Fruit fly (Drosophila melanogaster) whole organism, embryonic: ENCODE results near the gene ftz-f1.

Source experiments
- Atf6 ChIP-seq: fragments of 200-800 bp; sonication (Bioruptor generic); IDR thresholded peaks from 2 replicates; pipeline ENCODE4 v1.3.6; 2022; ENCODE audit warnings: missing biosample characterization, missing genetic modification characterization
- C15 ChIP-seq: fragments of 200-800 bp; sonication (Bioruptor generic); IDR thresholded peaks from 3 replicates; pipeline ENCODE4 v1.3.6; 2022; ENCODE audit warnings: missing biosample characterization, missing genetic modification characterization
- CG10366 ChIP-seq: fragments of 200-800 bp; sonication (Bioruptor generic); IDR thresholded peaks from 2 replicates; pipeline ENCODE4 v1.3.6; 2022; ENCODE audit warnings: missing biosample characterization, missing genetic modification characterization
- CG11085 ChIP-seq: fragments of 200-800 bp; sonication (Bioruptor generic); IDR thresholded peaks from 2 replicates; pipeline ENCODE4 v1.3.6; 2022; ENCODE audit warnings: missing biosample characterization, missing genetic modification characterization
- CG15269 ChIP-seq: fragments of 200-800 bp; sonication (Bioruptor generic); optimal IDR thresholded peaks from 2 replicates; lab custom pipeline; 2018; ENCODE audit warnings: missing biosample characterization, mild to moderate bottlenecking, missing genetic modification characterization, moderate library complexity
- CG1602 ChIP-seq: fragments of 200-800 bp; sonication (Bioruptor generic); optimal IDR thresholded peaks from 3 replicates; lab custom pipeline; 2016; ENCODE audit warnings: missing biosample characterization, missing genetic modification characterization
- CG16779 ChIP-seq: fragments of 200-800 bp; sonication (Bioruptor generic); IDR thresholded peaks from 2 replicates; pipeline ENCODE4 v1.3.6; 2022; ENCODE audit warnings: missing biosample characterization, missing genetic modification characterization
- CG17568 ChIP-seq: fragments of 200-800 bp; sonication (Bioruptor generic); optimal IDR thresholded peaks from 2 replicates; lab custom pipeline; 2018; ENCODE audit warnings: missing biosample characterization, mild to moderate bottlenecking, missing genetic modification characterization, moderate library complexity
- CG17912 ChIP-seq: fragments of 200-800 bp; sonication (Bioruptor generic); optimal IDR thresholded peaks from 2 replicates; lab custom pipeline; 2018; ENCODE audit warnings: missing biosample characterization, mild to moderate bottlenecking, missing genetic modification characterization
- CG2116 ChIP-seq: fragments of 200-800 bp; sonication (Bioruptor generic); optimal IDR thresholded peaks from 3 replicates; lab custom pipeline; 2018; ENCODE audit warnings: missing biosample characterization, mild to moderate bottlenecking, missing genetic modification characterization
- CG2202 ChIP-seq: fragments of 200-800 bp; sonication (Bioruptor generic); optimal IDR thresholded peaks from 2 replicates; lab custom pipeline; 2018; ENCODE audit warnings: missing biosample characterization, mild to moderate bottlenecking, missing genetic modification characterization
- CG2678 ChIP-seq: fragments of 200-800 bp; sonication (Bioruptor generic); optimal IDR thresholded peaks from 3 replicates; lab custom pipeline; 2019; ENCODE audit warnings: missing biosample characterization, mild to moderate bottlenecking, missing genetic modification characterization, moderate library complexity
- CG2712 ChIP-seq: fragments of 200-800 bp; optimal IDR thresholded peaks from 3 replicates; lab custom pipeline; 2019; ENCODE audit warnings: missing biosample characterization, mild to moderate bottlenecking, missing genetic modification characterization, moderate library complexity
- CG31365 ChIP-seq: fragments of 200-800 bp; sonication (Bioruptor generic); optimal IDR thresholded peaks from 2 replicates; lab custom pipeline; 2018; ENCODE audit warnings: missing biosample characterization, mild to moderate bottlenecking, missing genetic modification characterization
- CG31388 ChIP-seq: fragments of 200-800 bp; sonication (Bioruptor generic); optimal IDR thresholded peaks from 2 replicates; lab custom pipeline; 2016; ENCODE audit warnings: missing biosample characterization, missing genetic modification characterization
- CG4282 ChIP-seq: fragments of 200-800 bp; sonication (Bioruptor generic); optimal IDR thresholded peaks from 2 replicates; lab custom pipeline; 2016; ENCODE audit warnings: missing biosample characterization, missing genetic modification characterization
- CG43689 ChIP-seq: fragments of 200-800 bp; sonication (Bioruptor generic); IDR thresholded peaks from 2 replicates; pipeline ENCODE4 v1.3.6; 2022; ENCODE audit warnings: missing biosample characterization, missing genetic modification characterization
- CG5953 ChIP-seq: fragments of 200-800 bp; sonication (Bioruptor generic); IDR thresholded peaks from 2 replicates; pipeline ENCODE4 v1.3.6; 2022; ENCODE audit warnings: missing biosample characterization, missing genetic modification characterization
- CG8478 ChIP-seq: fragments of >200 bp; optimal IDR thresholded peaks from 2 replicates; lab custom pipeline; 2018
- CG9876 ChIP-seq: fragments of 200-800 bp; sonication (Bioruptor generic); optimal IDR thresholded peaks from 2 replicates; lab custom pipeline; 2016; ENCODE audit warnings: missing biosample characterization, missing genetic modification characterization
- CkIIα-i1 ChIP-seq: fragments of 200-800 bp; sonication (Bioruptor generic); IDR thresholded peaks from 2 replicates; pipeline ENCODE4 v1.3.6; 2022; ENCODE audit warnings: missing biosample characterization, missing genetic modification characterization
- Dip2 ChIP-seq: fragments of 200-800 bp; sonication (Bioruptor generic); IDR thresholded peaks from 2 replicates; pipeline ENCODE4 v1.3.6; 2022; ENCODE audit warnings: missing biosample characterization, missing genetic modification characterization
- Doc3 ChIP-seq: fragments of 200-800 bp; sonication (Bioruptor generic); IDR thresholded peaks from 3 replicates; pipeline ENCODE4 v1.3.6; 2022; ENCODE audit warnings: missing biosample characterization, missing genetic modification characterization; ENCODE audit not compliant: partially characterized antibody
- Gug ChIP-seq: fragments of 200-800 bp; sonication (Bioruptor generic); IDR thresholded peaks from 4 replicates; pipeline ENCODE4 v1.3.6; 2022; ENCODE audit warnings: missing biosample characterization, missing genetic modification characterization
- H15 ChIP-seq: fragments of 200-800 bp; sonication (Bioruptor generic); IDR thresholded peaks from 3 replicates; pipeline ENCODE4 v1.3.6; 2022; ENCODE audit warnings: missing biosample characterization, missing genetic modification characterization
- H2.0 ChIP-seq: fragments of 200-800 bp; sonication (Bioruptor generic); IDR thresholded peaks from 2 replicates; pipeline ENCODE4 v1.3.6; 2022; ENCODE audit warnings: missing biosample characterization, missing genetic modification characterization
- Med ChIP-seq: fragments of 200-800 bp; sonication (Bioruptor generic); peaks from one replicate; lab custom pipeline; 2016; ENCODE audit warnings: missing biosample characterization, missing genetic modification characterization, mild to moderate bottlenecking, inconsistent platforms, moderate library complexity
- Oaz ChIP-seq: fragments of 200-800 bp; sonication (Bioruptor generic); IDR thresholded peaks from 2 replicates; pipeline ENCODE4 v1.3.6; 2022; ENCODE audit warnings: missing biosample characterization, missing genetic modification characterization
- PHDP ChIP-seq: fragments of 200-800 bp; sonication (Bioruptor generic); optimal IDR thresholded peaks from 3 replicates; lab custom pipeline; 2018; ENCODE audit warnings: missing biosample characterization, mild to moderate bottlenecking, missing genetic modification characterization, moderate library complexity
- Ravus ChIP-seq: fragments of 200-800 bp; sonication (Bioruptor generic); IDR thresholded peaks from 2 replicates; pipeline ENCODE4 v1.3.6; 2022; ENCODE audit warnings: missing biosample characterization, missing genetic modification characterization
- Sox100B ChIP-seq: fragments of 200-800 bp; sonication (Bioruptor generic); optimal IDR thresholded peaks from 3 replicates; lab custom pipeline; 2018; ENCODE audit warnings: missing biosample characterization, mild to moderate bottlenecking, missing genetic modification characterization
- Sry-β ChIP-seq: fragments of 200-800 bp; sonication (Bioruptor generic); optimal IDR thresholded peaks from 2 replicates; lab custom pipeline; 2018; ENCODE audit warnings: missing biosample characterization, mild to moderate bottlenecking, missing genetic modification characterization, moderate library complexity
- ap ChIP-seq: fragments of 200-800 bp; sonication (Bioruptor generic); IDR thresholded peaks from 2 replicates; pipeline ENCODE4 v1.3.6; 2022; ENCODE audit warnings: missing biosample characterization, missing genetic modification characterization
- bowl ChIP-seq: fragments of 200-800 bp; sonication (Bioruptor generic); IDR thresholded peaks from 2 replicates; pipeline ENCODE4 v1.3.6; 2022; ENCODE audit warnings: missing biosample characterization, missing genetic modification characterization
- cg ChIP-seq: fragments of 200-800 bp; sonication (Bioruptor generic); optimal IDR thresholded peaks from 3 replicates; lab custom pipeline; 2019; ENCODE audit warnings: missing biosample characterization, mild to moderate bottlenecking, missing genetic modification characterization, moderate library complexity
- chm ChIP-seq: fragments of 200-800 bp; sonication (Bioruptor generic); IDR thresholded peaks from 2 replicates; pipeline ENCODE4 v1.3.6; 2022; ENCODE audit warnings: missing biosample characterization, missing genetic modification characterization
- danr ChIP-seq: fragments of 200-800 bp; sonication (Bioruptor generic); IDR thresholded peaks from 2 replicates; pipeline ENCODE4 v1.3.6; 2022; ENCODE audit warnings: missing biosample characterization, missing genetic modification characterization
- dm ChIP-seq: fragments of 200-800 bp; sonication (Bioruptor generic); optimal IDR thresholded peaks from 3 replicates; lab custom pipeline; 2016; ENCODE audit warnings: missing biosample characterization, missing genetic modification characterization
- dysf ChIP-seq: fragments of 200-800 bp; sonication (Bioruptor generic); IDR thresholded peaks from 3 replicates; pipeline ENCODE4 v1.3.6; 2022; ENCODE audit warnings: missing biosample characterization, missing genetic modification characterization
- ems ChIP-seq: fragments of 200-800 bp; sonication (Bioruptor generic); optimal IDR thresholded peaks from 3 replicates; lab custom pipeline; 2016; ENCODE audit warnings: missing biosample characterization, missing genetic modification characterization
- kni ChIP-seq: fragments of 200-800 bp; sonication (Bioruptor generic); optimal IDR thresholded peaks from 3 replicates; lab custom pipeline; 2017; ENCODE audit warnings: mild to moderate bottlenecking, missing biosample characterization, missing genetic modification reagents, missing genetic modification characterization
- mirr ChIP-seq: fragments of 200-800 bp; sonication (Bioruptor generic); optimal IDR thresholded peaks from 3 replicates; lab custom pipeline; 2018; ENCODE audit warnings: missing biosample characterization, mild to moderate bottlenecking, missing genetic modification characterization
- nerfin-1 ChIP-seq: fragments of 200-800 bp; sonication (Bioruptor generic); optimal IDR thresholded peaks from 3 replicates; lab custom pipeline; 2019; ENCODE audit warnings: missing biosample characterization, mild to moderate bottlenecking, missing genetic modification characterization, moderate library complexity
- odd ChIP-seq: fragments of 200-800 bp; sonication (Bioruptor generic); optimal IDR thresholded peaks from 2 replicates; lab custom pipeline; 2017; ENCODE audit warnings: missing biosample characterization, mild to moderate bottlenecking, missing genetic modification characterization
- pzg ChIP-seq: fragments of 200-800 bp; sonication (Bioruptor generic); optimal IDR thresholded peaks from 3 replicates; lab custom pipeline; 2018; ENCODE audit warnings: missing biosample characterization, mild to moderate bottlenecking, missing genetic modification characterization, moderate library complexity
- ro ChIP-seq: fragments of 200-800 bp; sonication (Bioruptor generic); IDR thresholded peaks from 2 replicates; pipeline ENCODE4 v1.3.6; 2022; ENCODE audit warnings: missing biosample characterization, missing genetic modification characterization
- sens ChIP-seq: fragments of 200-800 bp; sonication (Bioruptor generic); peaks from one replicate; lab custom pipeline; 2016; ENCODE audit warnings: missing biosample characterization, missing genetic modification characterization
- seq ChIP-seq: fragments of 200-800 bp; sonication (Bioruptor generic); IDR thresholded peaks from 2 replicates; pipeline ENCODE4 v1.3.6; 2022; ENCODE audit warnings: missing biosample characterization, missing genetic modification characterization
- sna ChIP-seq: fragments of 200-800 bp; sonication (Bioruptor generic); IDR thresholded peaks from 2 replicates; pipeline ENCODE4 v1.3.6; 2022; ENCODE audit warnings: missing biosample characterization, missing genetic modification characterization; ENCODE audit not compliant: partially characterized antibody
- sqz ChIP-seq: fragments of 200-800 bp; sonication (Bioruptor generic); optimal IDR thresholded peaks from 3 replicates; lab custom pipeline; 2018; ENCODE audit warnings: missing biosample characterization, mild to moderate bottlenecking, missing genetic modification characterization
- tna ChIP-seq: fragments of 200-800 bp; sonication (Bioruptor generic); IDR thresholded peaks from 2 replicates; pipeline ENCODE4 v1.3.6; 2022; ENCODE audit warnings: missing biosample characterization, missing genetic modification characterization; ENCODE audit not compliant: partially characterized antibody
- zen2 ChIP-seq: fragments of 200-800 bp; sonication (Bioruptor generic); IDR thresholded peaks from 3 replicates; pipeline ENCODE4 v1.3.6; 2022; ENCODE audit warnings: missing biosample characterization, missing genetic modification characterization; ENCODE audit not compliant: partially characterized antibody

ftz-f1 gene

DNA sequence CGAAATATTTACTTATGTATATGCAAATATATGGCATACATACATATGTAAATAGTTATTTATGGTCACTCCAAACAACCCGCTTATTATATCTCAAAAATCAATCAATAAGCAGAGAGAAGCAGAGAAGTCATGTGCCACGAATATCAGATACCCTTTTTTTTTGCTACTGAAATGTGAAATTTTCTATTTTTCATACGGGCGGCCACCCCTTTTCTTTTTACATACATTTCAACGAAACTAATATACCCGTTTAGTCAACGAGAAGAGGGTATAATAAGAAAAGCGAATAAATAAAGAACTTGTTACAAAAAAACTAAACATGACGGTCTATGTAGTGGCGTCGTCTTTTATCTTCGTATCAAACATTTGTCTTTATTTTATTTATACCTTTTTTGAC lies 16.5 kb downstream of the ftz-f1 start (continued):
- TF ChIP-seq Dip2 (GFP tag; lab: Robert Waterston, UW) (no peak), sqz (GFP tag; lab: Kevin White, UChicago) (no peak), ap (GFP tag; lab: Robert Waterston, UW) (peak; percentile 57; the same call in 1 of the 2 replicates), CG31365 (tag; lab: Kevin White, UChicago) (no peak), ems (GFP tag; lab: Kevin White, UChicago) (peak; percentile 43), zen2 (GFP tag; lab: Robert Waterston, UW) (no peak), danr (GFP tag; lab: Robert Waterston, UW) (no peak), CG11085 (no peak), sna (GFP tag; lab: Robert Waterston, UW) (no peak), CG15269 (tag; lab: Kevin White, UChicago) (peak; percentile 83), C15 (0 out of 3 replicates have a peak, but pooled peaks have one; percentile 36), Oaz (GFP tag; lab: Robert Waterston, UW) (peak; percentile 56; the same call in 1 of the 2 replicates), CG2712 (tag; lab: Kevin White, UChicago) (peak; percentile 50), Atf6 (GFP tag; lab: Robert Waterston, UW) (peak; percentile 67; the same call in 1 of the 2 replicates), cg (GFP tag; lab: Kevin White, UChicago) (no peak), tna (GFP tag; lab: Robert Waterston, UW) (peak; percentile 52; the same call in 1 of the 2 replicates), CG8478 (lab: Kevin White, UChicago) (no peak), H2.0 (GFP tag; lab: Robert Waterston, UW) (peak; percentile 86), CG2116 (GFP tag; lab: Kevin White, UChicago) (peak; percentile 17), ro (GFP tag; lab: Robert Waterston, UW) (no peak), CG10366 (GFP tag; lab: Robert Waterston, UW) (peak; percentile 79), CG43689 (peak; percentile 57; the same call in 1 of the 2 replicates), CG9876 (GFP tag; lab: Kevin White, UChicago) (peak; percentile 18), CG16779 (GFP tag; lab: Robert Waterston, UW) (no peak), Med (GFP tag; lab: Kevin White, UChicago) (peak; percentile 93), odd (GFP tag; lab: Kevin White, UChicago) (no peak), CG4282 (no peak), Sry-β (GFP tag; lab: Kevin White, UChicago) (no peak), CG1602 (GFP tag; lab: Kevin White, UChicago) (peak; percentile 30), chm (GFP tag; lab: Robert Waterston, UW) (peak; percentile 60; the same call in 1 of the 2 replicates), seq (GFP tag; lab: Robert Waterston, UW) (peak; percentile 81), dm (no peak), H15 (GFP tag; lab: Robert Waterston, UW) (peak; percentile 69), CG2202 (no peak), CkIIα-i1 (no peak), CG2678 (tag; lab: Kevin White, UChicago) (peak; percentile 38), mirr (GFP tag; lab: Kevin White, UChicago) (no peak), CG31388 (GFP tag; lab: Kevin White, UChicago) (no peak), CG17568 (GFP tag; lab: Kevin White, UChicago) (peak; percentile 61), dysf (GFP tag; lab: Robert Waterston, UW) (peak; percentile 82), nerfin-1 (tag; lab: Kevin White, UChicago) (no peak), CG5953 (GFP tag; lab: Robert Waterston, UW) (peak; percentile 70), PHDP (tag; lab: Kevin White, UChicago) (peak; percentile 52), sens (GFP tag; lab: Kevin White, UChicago) (peak; percentile 77), bowl (GFP tag; lab: Robert Waterston, UW) (peak; percentile 48; the same call in 1 of the 2 replicates), CG17912 (GFP tag; lab: Kevin White, UChicago) (no peak), Sox100B (GFP tag; lab: Kevin White, UChicago) (peak; percentile 37), Doc3 (GFP tag; lab: Robert Waterston, UW) (no peak), Ravus (GFP tag; lab: Robert Waterston, UW) (no peak; the same call in 1 of the 2 replicates), kni (GFP tag; lab: Kevin White, UChicago) (no peak), pzg (GFP tag; lab: Kevin White, UChicago) (no peak), Gug (GFP tag; lab: Robert Waterston, UW) (peak; percentile 62; the same call in 2 of the 4 replicates)
